Worm (Caenorhabditis elegans) whole organism, L4 larva: Measurements from ENCODE around the gene gpcp-2.

Experiments
- D1046.2 ChIP-seq: fragments of 200-800 bp; sonication (Bioruptor generic); IDR thresholded peaks from 2 replicates; pipeline ENCODE4 v1.3.6; 2022; ENCODE audit warnings: missing genetic modification characterization, missing compliant biosample characterization
- F10B5.3 ChIP-seq: sonication (generic microtip); optimal IDR thresholded peaks from 2 replicates; lab custom pipeline; 2016; ENCODE audit warnings: mild to moderate bottlenecking, missing genetic modification characterization, missing compliant biosample characterization
- F37D6.2 ChIP-seq: sonication (generic microtip); optimal IDR thresholded peaks from 2 replicates; lab custom pipeline; 2016; ENCODE audit warnings: mild to moderate bottlenecking, missing genetic modification characterization, missing compliant biosample characterization
- R02D3.7 ChIP-seq: fragments of 150-350 bp; sonication (generic microtip); optimal IDR thresholded peaks from 3 replicates; lab custom pipeline; 2014; ENCODE audit warnings: missing biosample characterization, missing genetic modification characterization
- T20F7.1 ChIP-seq: fragments of 200-800 bp; sonication (Bioruptor generic); optimal IDR thresholded peaks from 2 replicates; lab custom pipeline; 2018; ENCODE audit warnings: mild to moderate bottlenecking, missing genetic modification characterization, missing compliant biosample characterization
- T26A8.4 ChIP-seq: fragments of 200-800 bp; sonication (Bioruptor generic); IDR thresholded peaks from 2 replicates; pipeline ENCODE4 v1.3.6; 2022; ENCODE audit warnings: missing genetic modification characterization, missing compliant biosample characterization
- Y105C5A.15 ChIP-seq: fragments of 200-800 bp; sonication (Bioruptor generic); IDR thresholded peaks from 2 replicates; pipeline ENCODE4 v1.3.6; 2022; ENCODE audit warnings: missing genetic modification characterization, missing compliant biosample characterization
- Y48G9A.11 ChIP-seq: fragments of 200-800 bp; sonication (Bioruptor generic); IDR thresholded peaks from 2 replicates; pipeline ENCODE4 v1.3.6; 2022; ENCODE audit warnings: missing genetic modification reagents, missing genetic modification characterization, missing compliant biosample characterization
- Y5F2A.4 ChIP-seq: fragments of 200-800 bp; sonication (Bioruptor generic); optimal IDR thresholded peaks from 2 replicates; lab custom pipeline; 2018; ENCODE audit warnings: mild to moderate bottlenecking, missing genetic modification characterization, missing compliant biosample characterization
- Y75B8A.6 ChIP-seq: fragments of 200-800 bp; sonication (Bioruptor generic); IDR thresholded peaks from 2 replicates; pipeline ENCODE4 v1.3.6; 2022; ENCODE audit warnings: missing genetic modification reagents, missing genetic modification characterization, missing compliant biosample characterization
- ZK337.2 ChIP-seq: fragments of 200-800 bp; sonication (Bioruptor generic); IDR thresholded peaks from 2 replicates; pipeline ENCODE4 v1.3.6; 2022; ENCODE audit warnings: missing genetic modification reagents, missing genetic modification characterization, missing compliant biosample characterization
- aha-1 ChIP-seq: fragments of 150-350 bp; peaks from one replicate; lab custom pipeline; 2014; ENCODE audit warnings: missing biosample characterization, missing genetic modification characterization
- aly-2 ChIP-seq: sonication (generic microtip); optimal IDR thresholded peaks from 2 replicates; lab custom pipeline; 2018; ENCODE audit warnings: missing biosample characterization, missing genetic modification characterization
- arid-1 ChIP-seq: fragments of 200-800 bp; sonication (Bioruptor generic); conservative IDR thresholded peaks from 2 replicates; pipeline ENCODE4 v1.3.6; 2022; ENCODE audit warnings: missing genetic modification reagents, missing genetic modification characterization, missing compliant biosample characterization
- ceh-20 ChIP-seq: fragments of 200-800 bp; sonication (Bioruptor generic); IDR thresholded peaks from 2 replicates; pipeline ENCODE4 v1.3.6; 2022; ENCODE audit warnings: missing genetic modification reagents, missing genetic modification characterization, missing compliant biosample characterization
- ceh-44 ChIP-seq: fragments of 200-800 bp; sonication (Bioruptor generic); IDR thresholded peaks from 2 replicates; pipeline ENCODE4 v1.3.6; 2022; ENCODE audit warnings: missing genetic modification reagents, missing genetic modification characterization, missing compliant biosample characterization
- ces-1 ChIP-seq: fragments of 150-350 bp; sonication (generic microtip); optimal IDR thresholded peaks from 4 replicates; lab custom pipeline; 2014; ENCODE audit warnings: missing biosample characterization, missing genetic modification reagents, missing genetic modification characterization
- cey-2 ChIP-seq: sonication (generic microtip); optimal IDR thresholded peaks from 3 replicates; lab custom pipeline; 2017; ENCODE audit warnings: missing genetic modification characterization, mild to moderate bottlenecking, missing compliant biosample characterization, antibody characterized with exemption, borderline replicate concordance; ENCODE audit not compliant: insufficient read depth
- daf-12 ChIP-seq: fragments of 150-350 bp; optimal IDR thresholded peaks from 2 replicates; lab custom pipeline; 2014; ENCODE audit warnings: missing biosample characterization, missing genetic modification reagents, missing genetic modification characterization
- dmd-9 ChIP-seq: fragments of 200-800 bp; sonication (Bioruptor generic); IDR thresholded peaks from 2 replicates; pipeline ENCODE4 v1.3.6; 2022; ENCODE audit warnings: missing genetic modification reagents, missing genetic modification characterization, missing compliant biosample characterization
- dve-1 ChIP-seq: sonication (generic microtip); optimal IDR thresholded peaks from 2 replicates; lab custom pipeline; 2017; ENCODE audit warnings: antibody characterized with exemption, mild to moderate bottlenecking, missing genetic modification characterization, missing compliant biosample characterization; ENCODE audit not compliant: insufficient read depth
- egl-43 ChIP-seq: fragments of 200-800 bp; sonication (Bioruptor generic); IDR thresholded peaks from 2 replicates; pipeline ENCODE4 v1.3.6; 2022; ENCODE audit warnings: missing genetic modification reagents, missing genetic modification characterization, missing compliant biosample characterization
- fos-1 ChIP-seq: fragments of 150-350 bp; optimal IDR thresholded peaks from 2 replicates; lab custom pipeline; 2014; ENCODE audit warnings: missing biosample characterization, missing genetic modification characterization
- gei-8 ChIP-seq: fragments of 200-800 bp; sonication (Bioruptor generic); optimal IDR thresholded peaks from 2 replicates; lab custom pipeline; 2018; ENCODE audit warnings: mild to moderate bottlenecking, missing genetic modification characterization, missing compliant biosample characterization
- lin-13 ChIP-seq: fragments of 150-350 bp; optimal IDR thresholded peaks from 2 replicates; lab custom pipeline; 2014; ENCODE audit warnings: missing biosample characterization, missing genetic modification reagents, missing genetic modification characterization
- lin-39 ChIP-seq: fragments of 150-350 bp; optimal IDR thresholded peaks from 2 replicates; lab custom pipeline; 2014; ENCODE audit warnings: missing biosample characterization, missing genetic modification reagents, missing genetic modification characterization
- lir-3 ChIP-seq: sonication (generic microtip); optimal IDR thresholded peaks from 2 replicates; lab custom pipeline; 2016; ENCODE audit warnings: mild to moderate bottlenecking, missing genetic modification characterization, missing compliant biosample characterization
- lsy-2 ChIP-seq, 2 experiments: fragments of 150-350 bp in 1 of 2; sonication (generic microtip) in 1 of 2; optimal IDR thresholded peaks; 2 replicates each; lab custom pipeline; 2014 to 2017; ENCODE audit warnings: missing biosample characterization in 2 of 2, missing genetic modification characterization in 2 of 2
- madf-5 ChIP-seq, 2 experiments: fragments of 200-800 bp; sonication (Bioruptor generic); IDR thresholded peaks; 2 replicates each; pipeline ENCODE4 v1.3.6; 2022; ENCODE audit warnings: missing compliant biosample characterization in 2 of 2, missing genetic modification characterization in 2 of 2
- madf-9 ChIP-seq: fragments of 200-800 bp; sonication (Bioruptor generic); conservative IDR thresholded peaks from 2 replicates; pipeline ENCODE4 v1.3.6; 2022; ENCODE audit warnings: missing genetic modification reagents, missing genetic modification characterization, missing compliant biosample characterization
- mdt-29 ChIP-seq: fragments of 200-800 bp; sonication (Bioruptor generic); IDR thresholded peaks from 2 replicates; pipeline ENCODE4 v1.3.6; 2022; ENCODE audit warnings: missing genetic modification reagents, missing genetic modification characterization, missing compliant biosample characterization
- mes-2 ChIP-seq: sonication (generic microtip); optimal IDR thresholded peaks from 2 replicates; lab custom pipeline; 2016; ENCODE audit warnings: missing genotype, mild to moderate bottlenecking, missing genetic modification characterization, missing compliant biosample characterization; ENCODE audit not compliant: poor library complexity, severe bottlenecking
- mxl-2 ChIP-seq: fragments of 200-800 bp; sonication (Bioruptor generic); conservative IDR thresholded peaks from 2 replicates; pipeline ENCODE4 v1.3.6; 2022; ENCODE audit warnings: missing genetic modification reagents, missing genetic modification characterization, missing compliant biosample characterization
- nhr-10 ChIP-seq: fragments of 150-350 bp; optimal IDR thresholded peaks from 2 replicates; lab custom pipeline; 2014; ENCODE audit warnings: missing biosample characterization, missing genetic modification characterization
- nhr-237 ChIP-seq: sonication (generic microtip); optimal IDR thresholded peaks from 2 replicates; lab custom pipeline; 2017; ENCODE audit warnings: missing biosample characterization, missing genetic modification characterization
- nhr-25 ChIP-seq: sonication (generic microtip); optimal IDR thresholded peaks from 2 replicates; lab custom pipeline; 2017; ENCODE audit warnings: missing genetic modification characterization, mild to moderate bottlenecking, missing compliant biosample characterization, antibody characterized with exemption, moderate library complexity, borderline replicate concordance; ENCODE audit not compliant: insufficient read depth
- nhr-28 ChIP-seq: fragments of 150-350 bp; optimal IDR thresholded peaks from 2 replicates; lab custom pipeline; 2014; ENCODE audit warnings: missing biosample characterization, missing genetic modification characterization
- nhr-41 ChIP-seq: fragments of 200-800 bp; sonication (Bioruptor generic); IDR thresholded peaks from 2 replicates; pipeline ENCODE4 v1.3.6; 2022; ENCODE audit warnings: missing genetic modification reagents, missing genetic modification characterization, missing compliant biosample characterization
- nhr-48 ChIP-seq: sonication (generic microtip); optimal IDR thresholded peaks from 2 replicates; lab custom pipeline; 2016; ENCODE audit warnings: mild to moderate bottlenecking, missing genetic modification characterization, missing compliant biosample characterization
- nhr-77 ChIP-seq: fragments of 150-350 bp; optimal IDR thresholded peaks from 2 replicates; lab custom pipeline; 2014; ENCODE audit warnings: missing biosample characterization, missing genetic modification characterization
- saeg-2 ChIP-seq: fragments of 200-800 bp; sonication (Bioruptor generic); IDR thresholded peaks from 2 replicates; pipeline ENCODE4 v1.3.6; 2022; ENCODE audit warnings: missing genetic modification reagents, missing genetic modification characterization, missing compliant biosample characterization
- sdz-12 ChIP-seq: fragments of 200-800 bp; sonication (Bioruptor generic); optimal IDR thresholded peaks from 2 replicates; lab custom pipeline; 2018; ENCODE audit warnings: mild to moderate bottlenecking, missing genetic modification characterization, missing compliant biosample characterization
- set-16 ChIP-seq: fragments of 200-800 bp; sonication (Bioruptor generic); IDR thresholded peaks from 2 replicates; pipeline ENCODE4 v1.3.6; 2022; ENCODE audit warnings: missing genetic modification reagents, missing genetic modification characterization, missing compliant biosample characterization
- skn-1 ChIP-seq: fragments of 150-350 bp; optimal IDR thresholded peaks from 2 replicates; lab custom pipeline; 2014; ENCODE audit warnings: missing biosample characterization, missing genetic modification characterization
- snpc-1.2 ChIP-seq: fragments of 200-800 bp; sonication (Bioruptor generic); IDR thresholded peaks from 2 replicates; pipeline ENCODE4 v1.3.6; 2022; ENCODE audit warnings: missing genetic modification reagents, missing genetic modification characterization, missing compliant biosample characterization
- snpc-4 ChIP-seq: fragments of 150-350 bp; optimal IDR thresholded peaks from 2 replicates; lab custom pipeline; 2014; ENCODE audit warnings: missing biosample characterization, missing genetic modification characterization
- unc-130 ChIP-seq: sonication (generic microtip); optimal IDR thresholded peaks from 2 replicates; lab custom pipeline; 2016; ENCODE audit warnings: missing genetic modification reagents, missing genetic modification characterization, missing compliant biosample characterization
- unc-39 ChIP-seq: sonication (generic microtip); optimal IDR thresholded peaks from 2 replicates; lab custom pipeline; 2017; ENCODE audit warnings: missing biosample characterization, missing genetic modification characterization
- zfp-2 ChIP-seq: sonication (generic microtip); optimal IDR thresholded peaks from 2 replicates; lab custom pipeline; 2016; ENCODE audit warnings: mild to moderate bottlenecking, missing genetic modification characterization, missing compliant biosample characterization
- ztf-11 ChIP-seq: fragments of 150-350 bp; optimal IDR thresholded peaks from 2 replicates; lab custom pipeline; 2014; ENCODE audit warnings: missing biosample characterization, missing genetic modification characterization
- ztf-7 ChIP-seq: fragments of 150-350 bp; optimal IDR thresholded peaks from 2 replicates; lab custom pipeline; 2014; ENCODE audit warnings: missing biosample characterization, missing genetic modification characterization

Gene gpcp-2

ce11 chrII:8071801-8072544 lies 1.2 kb downstream of the gpcp-2 start:
- TF ChIP-seq Y5F2A.4 (GFP tag; lab: Kevin White, UChicago), result no peak
- TF ChIP-seq F10B5.3, result no peak
- TF ChIP-seq nhr-48 (tag; lab: Kevin White, UChicago), result peak; percentile 81
- TF ChIP-seq set-16, result no peak
- no peak for TF ChIP-seq F37D6.2
- TF ChIP-seq mdt-29 (GFP tag; lab: Robert Waterston, UW), result no peak
- no peak for TF ChIP-seq ZK337.2 (GFP tag; lab: Robert Waterston, UW)
- no peak for TF ChIP-seq zfp-2 (tag; lab: Kevin White, UChicago)
- TF ChIP-seq fos-1 (tag; lab: Kevin White, UChicago), result no peak
- no peak for TF ChIP-seq snpc-4 (tag; lab: Kevin White, UChicago)
- TF ChIP-seq saeg-2 (GFP tag; lab: Robert Waterston, UW), result no peak
- no peak for TF ChIP-seq egl-43 (GFP tag; lab: Robert Waterston, UW)
- TF ChIP-seq T20F7.1 (GFP tag; lab: Kevin White, UChicago), result no peak
- no peak for TF ChIP-seq unc-130 (GFP tag; lab: Kevin White, UChicago)
- no peak for TF ChIP-seq daf-12
- TF ChIP-seq gei-8 (GFP tag; lab: Kevin White, UChicago), result no peak
- no peak for TF ChIP-seq madf-9 (GFP tag; lab: Robert Waterston, UW)
- TF ChIP-seq sdz-12, result no peak
- no peak for TF ChIP-seq ztf-11 (tag; lab: Kevin White, UChicago)
- TF ChIP-seq mes-2 (tag; lab: Kevin White, UChicago), result no peak
- peak; percentile 74; the same call in 1 of the 2 replicates for TF ChIP-seq ceh-20 (GFP tag; lab: Robert Waterston, UW)
- no peak for TF ChIP-seq mxl-2 (GFP tag; lab: Robert Waterston, UW)
- TF ChIP-seq dve-1 (tag; lab: Kevin White, UChicago), result no peak
- no peak for TF ChIP-seq lir-3 (tag; lab: Kevin White, UChicago)
- no peak for TF ChIP-seq ztf-7
- TF ChIP-seq skn-1 (tag; lab: Kevin White, UChicago), result no peak
- no peak for TF ChIP-seq madf-5 (GFP tag; IDR thresholded peaks at IDR 0.05; lab: Robert Waterston, UW)
- no peak for TF ChIP-seq nhr-237 (tag; lab: Kevin White, UChicago)
- TF ChIP-seq nhr-77 (tag; lab: Kevin White, UChicago), result no peak
- TF ChIP-seq dmd-9 (GFP tag; lab: Robert Waterston, UW), result no peak
- TF ChIP-seq arid-1 (GFP tag; lab: Robert Waterston, UW), result no peak
- no peak for TF ChIP-seq R02D3.7 (tag; lab: Kevin White, UChicago)
- TF ChIP-seq aly-2 (tag; lab: Kevin White, UChicago), result no peak
- no peak for TF ChIP-seq nhr-10 (tag; lab: Kevin White, UChicago)
- TF ChIP-seq Y75B8A.6, result no peak
- TF ChIP-seq cey-2 (tag; lab: Kevin White, UChicago), result no peak
- TF ChIP-seq ces-1 (GFP tag; lab: Kevin White, UChicago), result no peak
- TF ChIP-seq nhr-41, result no peak
- TF ChIP-seq nhr-25 (tag; lab: Kevin White, UChicago), result no peak
- TF ChIP-seq lin-39 (tag; lab: Kevin White, UChicago), result no peak
- no peak for TF ChIP-seq Y105C5A.15
- no peak for TF ChIP-seq ceh-44 (GFP tag; lab: Robert Waterston, UW)
- peak in 1 of 2 experiments; percentile 66 for TF ChIP-seq lsy-2 (tag; optimal IDR thresholded peaks at IDR 0.05; lab: Kevin White, UChicago)
- no peak for TF ChIP-seq D1046.2
- TF ChIP-seq aha-1 (tag; lab: Kevin White, UChicago), result peak; percentile 96
- 0 out of 2 replicates have a peak, but pooled peaks have one; percentile 23 for TF ChIP-seq T26A8.4 (GFP tag; lab: Robert Waterston, UW)
- TF ChIP-seq snpc-1.2 (GFP tag; lab: Robert Waterston, UW), result no peak
- TF ChIP-seq lin-13, result no peak
- TF ChIP-seq Y48G9A.11, result no peak
- peak; percentile 16 for TF ChIP-seq nhr-28
- no peak for TF ChIP-seq unc-39 (tag; lab: Kevin White, UChicago)
